Fruit fly (Drosophila melanogaster) Kc167 (cell line): Measurements from ENCODE around the gene CG11588.

Experiments used
- Myc ChIP-seq: fragments of >200 bp; optimal IDR thresholded peaks from 2 replicates; lab custom pipeline; 2017; ENCODE audit warnings: missing external identifiers
- Sin3A ChIP-seq: fragments of >200 bp; optimal IDR thresholded peaks from 2 replicates; lab custom pipeline; 2018; ENCODE audit warnings: missing external identifiers
- h ChIP-seq: fragments of >200 bp; optimal IDR thresholded peaks from 3 replicates; lab custom pipeline; 2018; ENCODE audit warnings: missing external identifiers
- insv ChIP-seq: fragments of >200 bp; optimal IDR thresholded peaks from 3 replicates; lab custom pipeline; 2018; ENCODE audit warnings: missing external identifiers
- psq ChIP-seq: fragments of >200 bp; optimal IDR thresholded peaks from 2 replicates; lab custom pipeline; 2017; ENCODE audit warnings: missing external identifiers
- ttk ChIP-seq: sonication (Bioruptor generic); optimal IDR thresholded peaks from 2 replicates; lab custom pipeline; 2017; ENCODE audit warnings: missing external identifiers

- TF ChIP-seq Sin3A (lab: Kevin White, UChicago) (no peak), Myc (lab: Kevin White, UChicago) (no peak), psq (lab: Kevin White, UChicago) (no peak), insv (no peak), ttk (no peak), h (lab: Kevin White, UChicago) (no peak)
These were observed 24.6 kb upstream of the CG11588 start for dm6 chr3L:11896756-11897155.
